Worm (Caenorhabditis elegans): Measurements from ENCODE around the gene fbxa-15.

- TF ChIP-seq lin-15B (tag; optimal IDR thresholded peaks at IDR 0.05) (no peak), T26A8.4 (GFP tag; IDR thresholded peaks at IDR 0.05) (no peak), T20F7.1 (GFP tag; optimal IDR thresholded peaks at IDR 0.05) (no peak), ztf-11 (tag; optimal IDR thresholded peaks at IDR 0.05) (no peak), ZK546.5 (tag; optimal IDR thresholded peaks at IDR 0.05) (no peak), D1046.2 (GFP tag; IDR thresholded peaks at IDR 0.05) (no peak), nhr-11 (tag; optimal IDR thresholded peaks at IDR 0.05) (no peak), ceh-82 (tag; optimal IDR thresholded peaks at IDR 0.05) (no peak), zag-1 (tag; optimal IDR thresholded peaks at IDR 0.05) (no peak), nhr-76 (tag; optimal IDR thresholded peaks at IDR 0.05) (no peak)
Measured at ce11 chrIII:1354523-1354922, 33.1 kb upstream of the fbxa-15 start.

Measured in whole organism, L4 larva.